Fruit fly (Drosophila melanogaster) whole organism: ENCODE results near the gene CG34015.

Source experiments
- CG8478 ChIP-seq: fragments of >200 bp; optimal IDR thresholded peaks from 2 replicates; lab custom pipeline; 2018; ENCODE audit warnings: inconsistent platforms
- EcR ChIP-seq, 2 experiments: fragments of >200 bp; optimal IDR thresholded peaks; 2 replicates each; lab custom pipeline; 2017; ENCODE audit warnings: missing biosample characterization in 2 of 2, missing genetic modification characterization in 2 of 2, missing genetic modification reagents in 2 of 2
- usp ChIP-seq: fragments of >200 bp; optimal IDR thresholded peaks from 2 replicates; lab custom pipeline; 2017; ENCODE audit warnings: missing biosample characterization, missing genetic modification characterization, mixed read lengths

- TF ChIP-seq CG8478 (no peak), EcR (GFP tag; optimal IDR thresholded peaks at IDR 0.05; lab: Kevin White, UChicago) (no peak), usp (GFP tag; lab: Kevin White, UChicago) (no peak)
These were observed 25.0 kb downstream of the CG34015 start for dm6 chrX:16423125-16423509.
